Fruit fly (Drosophila melanogaster): ENCODE results near the gene RhoGEF3.

Gene RhoGEF3

dm6 chr3L:327833-328232 is 50.6 kb downstream of the RhoGEF3 start, which contains the start of the genes Atac3 and Ptpmeg (continued):
- peak; percentile 54; the same call in 2 of the 3 replicates for TF ChIP-seq CG14860 (GFP tag; IDR thresholded peaks at IDR 0.05; ENCODE audit: partially characterized antibody)
- no peak for TF ChIP-seq Mrtf (GFP tag; IDR thresholded peaks at IDR 0.05)
- TF ChIP-seq sna (GFP tag; IDR thresholded peaks at IDR 0.05; ENCODE audit: partially characterized antibody): peak; percentile 46; the same call in 1 of the 2 replicates
- no peak for TF ChIP-seq CG9727 (GFP tag; optimal IDR thresholded peaks at IDR 0.05)
- TF ChIP-seq CG13287 (GFP tag; IDR thresholded peaks at IDR 0.05; ENCODE audit: partially characterized antibody): peak; percentile 68
- no peak for TF ChIP-seq NC2α (GFP tag; optimal IDR thresholded peaks at IDR 0.05)
- no peak for TF ChIP-seq Lpt (GFP tag; optimal IDR thresholded peaks at IDR 0.05)
- TF ChIP-seq CG7372 (GFP tag; IDR thresholded peaks at IDR 0.05): no peak
- no peak for TF ChIP-seq gt (GFP tag; IDR thresholded peaks at IDR 0.05)
- TF ChIP-seq Stat92E (GFP tag; optimal IDR thresholded peaks at IDR 0.05): peak in 1 of 3 experiments; percentile 9
- TF ChIP-seq Abd-B (GFP tag; optimal IDR thresholded peaks at IDR 0.05): no peak

dm6 chr3L:329153-329698 is 52.0 kb downstream of the RhoGEF3 start:
- TF ChIP-seq fd96Cb (tag; optimal IDR thresholded peaks at IDR 0.05) (no peak), Ets97D (GFP tag; optimal IDR thresholded peaks at IDR 0.05) (peak; percentile 93), CG4328 (GFP tag; optimal IDR thresholded peaks at IDR 0.05) (peak; percentile 27), CG16813 (GFP tag; IDR thresholded peaks at IDR 0.05; ENCODE audit: partially characterized antibody) (peak; percentile 33; the same call in 1 of the 3 replicates), CG13894 (tag; optimal IDR thresholded peaks at IDR 0.05) (peak; percentile 69), C15 (GFP tag; IDR thresholded peaks at IDR 0.05) (no peak), bcd (GFP tag; optimal IDR thresholded peaks at IDR 0.05) (peak; percentile 30), CG13296 (GFP tag; optimal IDR thresholded peaks at IDR 0.05) (peak; percentile 70), gro (GFP tag; optimal IDR thresholded peaks at IDR 0.05) (peak; percentile 15), BEAF-32 (GFP tag; optimal IDR thresholded peaks at IDR 0.05) (peak; percentile 53), onecut (GFP tag; IDR thresholded peaks at IDR 0.05) (peak; percentile 41; the same call in 1 of the 2 replicates), Tbp (GFP tag; optimal IDR thresholded peaks at IDR 0.05) (no peak), da (GFP tag; optimal IDR thresholded peaks at IDR 0.05) (no peak), CG9437 (GFP tag; optimal IDR thresholded peaks at IDR 0.05) (no peak), CG18619 (GFP tag; optimal IDR thresholded peaks at IDR 0.05) (no peak), CG34376 (GFP tag; optimal IDR thresholded peaks at IDR 0.05) (peak; percentile 74), her (GFP tag; optimal IDR thresholded peaks at IDR 0.05) (peak; percentile 38), CoRest (tag; optimal IDR thresholded peaks at IDR 0.05) (peak; percentile 3), CG15514 (GFP tag; optimal IDR thresholded peaks at IDR 0.05) (peak; percentile 64), amos (GFP tag; IDR thresholded peaks at IDR 0.05; ENCODE audit: partially characterized antibody) (peak; percentile 21; the same call in 1 of the 2 replicates), Scr (GFP tag; IDR thresholded peaks at IDR 0.05; ENCODE audit: partially characterized antibody) (peak; percentile 63), seq (GFP tag; IDR thresholded peaks at IDR 0.05) (no peak), Side (GFP tag; optimal IDR thresholded peaks at IDR 0.05) (peak; percentile 16), Nf-YC (tag; optimal IDR thresholded peaks at IDR 0.05) (peak; percentile 10), CG12104 (GFP tag; optimal IDR thresholded peaks at IDR 0.05) (peak; percentile 3), vnd (GFP tag; IDR thresholded peaks at IDR 0.05; ENCODE audit: partially characterized antibody) (peak; percentile 47; the same call in 2 of the 3 replicates), rib (GFP tag; IDR thresholded peaks at IDR 0.05) (no peak), wor (GFP tag; IDR thresholded peaks at IDR 0.05) (no peak), CG7987 (GFP tag; optimal IDR thresholded peaks at IDR 0.05) (peak; percentile 27), CG17385 (GFP tag; optimal IDR thresholded peaks at IDR 0.05) (peak; percentile 4), dmrt11E (tag; optimal IDR thresholded peaks at IDR 0.05) (no peak), Aef1 (GFP tag; IDR thresholded peaks at IDR 0.05) (no peak), CG13624 (GFP tag; optimal IDR thresholded peaks at IDR 0.05) (peak; percentile 23), stwl (tag; optimal IDR thresholded peaks at IDR 0.05) (peak; percentile 83), ind (GFP tag; optimal IDR thresholded peaks at IDR 0.05) (no peak), sob (GFP tag; IDR thresholded peaks at IDR 0.05) (0 out of 2 replicates have a peak, but pooled peaks have one; percentile 8), mirr (GFP tag; optimal IDR thresholded peaks at IDR 0.05) (peak; percentile 45)

Measured in whole organism, embryonic.